Worm (Caenorhabditis elegans) whole organism, L4 larva: ENCODE measurements around the gene T19E7.6.

Source experiments
- F49E8.2 ChIP-seq: sonication (generic microtip); optimal IDR thresholded peaks from 2 replicates; lab custom pipeline; 2016; ENCODE audit warnings: missing compliant biosample characterization, mild to moderate bottlenecking, missing genetic modification characterization, borderline replicate concordance
- R02D3.7 ChIP-seq: fragments of 150-350 bp; sonication (generic microtip); optimal IDR thresholded peaks from 3 replicates; lab custom pipeline; 2014; ENCODE audit warnings: missing biosample characterization, missing genetic modification characterization
- T26A8.4 ChIP-seq: fragments of 200-800 bp; sonication (Bioruptor generic); IDR thresholded peaks from 2 replicates; pipeline ENCODE4 v1.3.6; 2022; ENCODE audit warnings: missing genetic modification characterization, missing compliant biosample characterization
- Y5F2A.4 ChIP-seq: fragments of 200-800 bp; sonication (Bioruptor generic); optimal IDR thresholded peaks from 2 replicates; lab custom pipeline; 2018; ENCODE audit warnings: mild to moderate bottlenecking, missing genetic modification characterization, missing compliant biosample characterization
- aly-2 ChIP-seq: sonication (generic microtip); optimal IDR thresholded peaks from 2 replicates; lab custom pipeline; 2018; ENCODE audit warnings: missing biosample characterization, missing genetic modification characterization
- ceh-20 ChIP-seq: fragments of 200-800 bp; sonication (Bioruptor generic); IDR thresholded peaks from 2 replicates; pipeline ENCODE4 v1.3.6; 2022; ENCODE audit warnings: missing genetic modification reagents, missing genetic modification characterization, missing compliant biosample characterization
- ceh-28 ChIP-seq: fragments of 150-350 bp; optimal IDR thresholded peaks from 2 replicates; lab custom pipeline; 2014; ENCODE audit warnings: missing biosample characterization, missing genetic modification reagents, missing genetic modification characterization
- ceh-32 ChIP-seq: sonication (generic microtip); optimal IDR thresholded peaks from 2 replicates; lab custom pipeline; 2016; ENCODE audit warnings: mild to moderate bottlenecking, missing genetic modification characterization, missing compliant biosample characterization; ENCODE audit not compliant: poor library complexity
- ceh-62 ChIP-seq: sonication (generic microtip); optimal IDR thresholded peaks from 2 replicates; lab custom pipeline; 2017; ENCODE audit warnings: missing biosample characterization, missing genetic modification characterization
- ceh-82 ChIP-seq: sonication (generic microtip); optimal IDR thresholded peaks from 2 replicates; lab custom pipeline; 2017; ENCODE audit warnings: missing biosample characterization, missing genetic modification characterization
- cey-2 ChIP-seq: sonication (generic microtip); optimal IDR thresholded peaks from 3 replicates; lab custom pipeline; 2017; ENCODE audit warnings: missing genetic modification characterization, mild to moderate bottlenecking, missing compliant biosample characterization, antibody characterized with exemption, borderline replicate concordance; ENCODE audit not compliant: insufficient read depth
- ctbp-1 ChIP-seq: fragments of 200-800 bp; sonication (Bioruptor generic); IDR thresholded peaks from 2 replicates; pipeline ENCODE4 v1.3.6; 2022; ENCODE audit warnings: missing genetic modification reagents, missing genetic modification characterization, missing compliant biosample characterization
- daf-16 ChIP-seq, 3 experiments: sonication (generic microtip); optimal IDR thresholded peaks; 2 replicates each; lab custom pipeline; 2016 to 2017; ENCODE audit warnings: missing genetic modification characterization in 3 of 3, missing genetic modification reagents in 3 of 3, mild to moderate bottlenecking in 2 of 3, missing compliant biosample characterization in 2 of 3, missing biosample characterization in 1 of 3, moderate library complexity in 1 of 3
- daf-8 ChIP-seq: fragments of 200-800 bp; sonication (Bioruptor generic); IDR thresholded peaks from 2 replicates; pipeline ENCODE4 v1.3.6; 2022; ENCODE audit warnings: missing genetic modification characterization, missing compliant biosample characterization
- dpl-1 ChIP-seq: fragments of 150-350 bp; optimal IDR thresholded peaks from 2 replicates; lab custom pipeline; 2014; ENCODE audit warnings: missing biosample characterization, missing genetic modification reagents, missing genetic modification characterization
- egl-43 ChIP-seq: fragments of 200-800 bp; sonication (Bioruptor generic); IDR thresholded peaks from 2 replicates; pipeline ENCODE4 v1.3.6; 2022; ENCODE audit warnings: missing genetic modification reagents, missing genetic modification characterization, missing compliant biosample characterization
- fkh-10 ChIP-seq: fragments of 150-350 bp; optimal IDR thresholded peaks from 2 replicates; lab custom pipeline; 2014; ENCODE audit warnings: missing biosample characterization, missing genetic modification reagents, missing genetic modification characterization
- fos-1 ChIP-seq: fragments of 150-350 bp; optimal IDR thresholded peaks from 2 replicates; lab custom pipeline; 2014; ENCODE audit warnings: missing biosample characterization, missing genetic modification characterization
- jun-1 ChIP-seq: fragments of 150-350 bp; optimal IDR thresholded peaks from 2 replicates; lab custom pipeline; 2014; ENCODE audit warnings: missing biosample characterization, missing genetic modification reagents, missing genetic modification characterization
- lin-15B ChIP-seq: fragments of 150-350 bp; sonication (generic microtip); optimal IDR thresholded peaks from 3 replicates; lab custom pipeline; 2014; ENCODE audit warnings: missing biosample characterization, missing genetic modification characterization
- lsy-2 ChIP-seq, 2 experiments: fragments of 150-350 bp in 1 of 2; sonication (generic microtip) in 1 of 2; optimal IDR thresholded peaks; 2 replicates each; lab custom pipeline; 2014 to 2017; ENCODE audit warnings: missing biosample characterization in 2 of 2, missing genetic modification characterization in 2 of 2
- mes-2 ChIP-seq: sonication (generic microtip); optimal IDR thresholded peaks from 2 replicates; lab custom pipeline; 2016; ENCODE audit warnings: missing genotype, mild to moderate bottlenecking, missing genetic modification characterization, missing compliant biosample characterization; ENCODE audit not compliant: poor library complexity, severe bottlenecking
- mxl-2 ChIP-seq: fragments of 200-800 bp; sonication (Bioruptor generic); conservative IDR thresholded peaks from 2 replicates; pipeline ENCODE4 v1.3.6; 2022; ENCODE audit warnings: missing genetic modification reagents, missing genetic modification characterization, missing compliant biosample characterization
- mxl-3 ChIP-seq: fragments of 200-800 bp; sonication (Bioruptor generic); optimal IDR thresholded peaks from 2 replicates; lab custom pipeline; 2018; ENCODE audit warnings: mild to moderate bottlenecking, missing genetic modification characterization, missing compliant biosample characterization
- nhr-25 ChIP-seq: sonication (generic microtip); optimal IDR thresholded peaks from 2 replicates; lab custom pipeline; 2017; ENCODE audit warnings: missing genetic modification characterization, mild to moderate bottlenecking, missing compliant biosample characterization, antibody characterized with exemption, moderate library complexity, borderline replicate concordance; ENCODE audit not compliant: insufficient read depth
- nhr-48 ChIP-seq: sonication (generic microtip); optimal IDR thresholded peaks from 2 replicates; lab custom pipeline; 2016; ENCODE audit warnings: mild to moderate bottlenecking, missing genetic modification characterization, missing compliant biosample characterization
- sdz-12 ChIP-seq: fragments of 200-800 bp; sonication (Bioruptor generic); optimal IDR thresholded peaks from 2 replicates; lab custom pipeline; 2018; ENCODE audit warnings: mild to moderate bottlenecking, missing genetic modification characterization, missing compliant biosample characterization
- spr-1 ChIP-seq: sonication (generic microtip); optimal IDR thresholded peaks from 2 replicates; lab custom pipeline; 2016; ENCODE audit warnings: mild to moderate bottlenecking, missing genetic modification characterization, missing compliant biosample characterization
- vab-7 ChIP-seq: fragments of 200-800 bp; sonication (Bioruptor generic); IDR thresholded peaks from 2 replicates; pipeline ENCODE4 v1.3.6; 2022; ENCODE audit warnings: missing genetic modification reagents, missing genetic modification characterization, missing compliant biosample characterization
- zfp-3 ChIP-seq: fragments of 200-800 bp; sonication (Bioruptor generic); conservative IDR thresholded peaks from 2 replicates; pipeline ENCODE4 v1.3.6; 2022; ENCODE audit warnings: missing genetic modification reagents, missing genetic modification characterization, missing compliant biosample characterization
- ztf-11 ChIP-seq: fragments of 150-350 bp; optimal IDR thresholded peaks from 2 replicates; lab custom pipeline; 2014; ENCODE audit warnings: missing biosample characterization, missing genetic modification characterization
- ztf-7 ChIP-seq: fragments of 150-350 bp; optimal IDR thresholded peaks from 2 replicates; lab custom pipeline; 2014; ENCODE audit warnings: missing biosample characterization, missing genetic modification characterization

The T19E7.6 gene

DNA sequence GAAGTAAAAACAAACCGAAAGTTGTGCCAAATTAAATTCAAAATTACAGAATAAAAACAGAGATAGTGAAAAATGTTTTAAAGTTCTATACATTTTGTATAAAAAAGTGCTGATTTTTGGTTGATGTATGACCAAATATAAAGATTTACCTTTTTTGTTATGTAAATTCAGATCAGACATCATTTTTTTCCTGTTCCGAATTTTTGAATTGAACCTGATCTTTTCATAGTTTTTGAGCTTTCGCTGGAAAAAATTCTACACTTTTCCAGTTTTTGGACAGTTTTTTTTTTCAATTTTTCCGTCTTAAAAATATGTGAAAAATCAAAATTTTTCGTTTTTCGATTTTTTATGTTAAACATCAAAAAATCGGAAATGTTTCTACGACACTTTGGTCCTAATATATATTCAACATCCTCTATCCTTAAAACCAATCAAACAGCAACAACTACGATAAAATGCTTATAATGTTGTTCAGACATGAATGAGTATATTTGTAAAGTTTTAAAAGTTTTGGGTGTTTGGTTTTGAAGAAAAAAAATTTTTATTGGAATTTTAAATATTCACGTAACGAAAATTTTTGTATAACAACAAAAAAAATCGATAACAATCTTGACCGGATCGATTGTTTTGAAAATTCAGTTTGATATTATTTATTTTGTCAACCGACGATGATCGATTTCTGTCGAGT is 13.4 kb upstream of the T19E7.6 start, which contains the start of the genes C55C3.7 and C55C3.6:
TSS of gene C55C3.7 (minus strand) at position 101 of the 688 bp plus-strand sequence.
TSS of gene C55C3.6 (plus strand) at position 638 of the 688 bp plus-strand sequence.
- no peak for TF ChIP-seq ztf-11 (tag; lab: Kevin White, UChicago)
- TF ChIP-seq fkh-10 (GFP tag; lab: Kevin White, UChicago) = no peak
- TF ChIP-seq ceh-82 (tag; lab: Kevin White, UChicago) = no peak
- no peak for TF ChIP-seq mxl-3 (GFP tag; lab: Kevin White, UChicago)
- TF ChIP-seq R02D3.7 (tag; lab: Kevin White, UChicago) = no peak
- no peak for TF ChIP-seq lsy-2 (tag; optimal IDR thresholded peaks at IDR 0.05; lab: Kevin White, UChicago)
- TF ChIP-seq cey-2 (tag; lab: Kevin White, UChicago) = no peak
- TF ChIP-seq nhr-48 (tag; lab: Kevin White, UChicago) = no peak
- no peak for TF ChIP-seq jun-1 (tag; lab: Kevin White, UChicago)
- no peak for TF ChIP-seq daf-8 (GFP tag; lab: Robert Waterston, UW)
- no peak for TF ChIP-seq ceh-28 (tag; lab: Kevin White, UChicago)
- no peak for TF ChIP-seq egl-43 (GFP tag; lab: Robert Waterston, UW)
- TF ChIP-seq aly-2 (tag; lab: Kevin White, UChicago) = no peak
- TF ChIP-seq mes-2 (tag; lab: Kevin White, UChicago) = no peak
- no peak for TF ChIP-seq zfp-3 (GFP tag; lab: Robert Waterston, UW)
- TF ChIP-seq, all 104 proteins: peak for 0

DNA sequence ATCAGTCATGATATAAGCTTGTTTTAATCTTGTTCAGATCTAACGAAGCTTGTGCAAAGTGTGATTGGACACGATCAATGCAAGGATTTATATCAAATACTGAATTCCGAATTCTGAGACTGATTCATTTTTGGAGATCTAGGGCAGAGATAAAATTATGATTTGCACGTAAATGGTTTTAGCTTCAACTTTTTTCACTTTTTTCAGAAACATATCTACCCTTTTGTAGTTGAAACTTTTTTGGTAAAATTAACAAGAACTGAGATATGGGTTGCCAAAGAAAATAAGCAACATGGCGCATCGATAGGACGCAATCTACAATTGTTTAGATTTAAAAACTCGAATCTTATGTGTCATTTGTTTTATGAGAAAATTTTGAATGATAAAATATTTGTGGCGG is 8.7 kb upstream of the T19E7.6 start, which contains the start of gene C55C3.4:
TSS of gene C55C3.4 (minus strand) at position 101 of the 400 bp plus-strand sequence.
- no peak for TF ChIP-seq mxl-3 (GFP tag; lab: Kevin White, UChicago)
- no peak for TF ChIP-seq sdz-12 (GFP tag; lab: Kevin White, UChicago)
- no peak for TF ChIP-seq Y5F2A.4 (GFP tag; lab: Kevin White, UChicago)

DNA sequence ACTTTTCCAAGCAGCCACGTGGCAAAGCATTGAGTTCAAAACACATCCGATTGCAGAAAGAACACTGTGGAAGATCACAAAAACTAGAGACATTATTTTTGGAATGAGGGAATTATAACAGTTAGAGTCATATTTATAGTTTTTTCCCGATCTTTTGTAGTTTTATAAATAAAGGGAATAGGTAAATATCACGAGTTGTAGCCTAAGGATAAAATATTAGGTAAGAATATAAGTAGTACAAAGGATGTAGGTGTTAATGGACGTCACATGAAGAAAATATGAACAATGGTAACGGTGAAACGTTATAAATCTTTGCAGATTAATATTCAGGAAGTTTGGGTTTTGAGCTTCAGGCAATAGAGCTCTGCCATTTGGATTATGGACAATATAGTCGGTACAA is 5.1 kb upstream of the T19E7.6 start, which contains the start of gene srd-5:
TSS of gene srd-5 (minus strand) at position 101 of the 400 bp plus-strand sequence.
- TF ChIP-seq dpl-1 (GFP tag; lab: Kevin White, UChicago) (no peak), ceh-32 (tag; lab: Kevin White, UChicago) (no peak), ceh-62 (tag; lab: Kevin White, UChicago) (no peak), ceh-20 (GFP tag; lab: Robert Waterston, UW) (no peak), ctbp-1 (GFP tag; lab: Robert Waterston, UW) (no peak), nhr-25 (tag; lab: Kevin White, UChicago) (no peak)

DNA sequence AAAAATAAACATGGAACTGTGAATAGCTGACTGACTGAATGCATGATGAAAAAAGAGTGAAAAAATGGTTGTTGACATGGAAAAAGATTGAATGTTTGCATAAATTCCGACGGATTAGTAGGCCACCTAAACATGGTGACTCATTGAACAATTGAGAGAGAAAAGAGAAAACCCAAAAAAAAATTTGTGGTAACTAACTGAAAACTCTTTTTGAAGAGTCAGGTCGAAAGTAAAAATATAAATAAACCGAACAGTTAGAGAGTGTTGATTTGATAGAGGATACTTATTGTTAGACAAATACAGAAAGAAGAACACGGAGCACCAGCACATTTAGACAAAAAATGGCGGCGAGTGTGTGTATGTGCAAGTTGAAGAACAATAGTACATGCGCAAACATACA is 2.0 kb upstream of the T19E7.6 start:
- no peak for TF ChIP-seq spr-1
- no peak for TF ChIP-seq ceh-32 (tag; lab: Kevin White, UChicago)
- TF ChIP-seq vab-7 (GFP tag; lab: Robert Waterston, UW) = no peak
- no peak for TF ChIP-seq daf-16 (GFP tag; optimal IDR thresholded peaks at IDR 0.05; lab: Kevin White, UChicago)
- no peak for TF ChIP-seq daf-16 (tag; optimal IDR thresholded peaks at IDR 0.05; lab: Kevin White, UChicago)
- no peak for TF ChIP-seq lin-15B (tag; lab: Kevin White, UChicago)
- no peak for TF ChIP-seq lsy-2 (tag; optimal IDR thresholded peaks at IDR 0.05; lab: Kevin White, UChicago)
- TF ChIP-seq fos-1 (tag; lab: Kevin White, UChicago) = no peak
- TF ChIP-seq ztf-7 (tag; lab: Kevin White, UChicago) = no peak
- no peak for TF ChIP-seq T26A8.4 (GFP tag; lab: Robert Waterston, UW)
- no peak for TF ChIP-seq mxl-2 (GFP tag; lab: Robert Waterston, UW)
- TF ChIP-seq F49E8.2 = no peak
- TF ChIP-seq, all 104 proteins: peak for 0
